Worm (Caenorhabditis elegans) whole organism, mixed stage, embryonic: ENCODE data around the gene F20D6.6.

Source experiments
- ceh-83 ChIP-seq: fragments of 200-800 bp; sonication (Bioruptor generic); optimal IDR thresholded peaks from 2 replicates; lab custom pipeline; 2018; ENCODE audit warnings: mild to moderate bottlenecking, missing genetic modification characterization, missing compliant biosample characterization
- ces-1 ChIP-seq: fragments of 150-350 bp; optimal IDR thresholded peaks from 2 replicates; lab custom pipeline; 2014; ENCODE audit warnings: missing biosample characterization, missing genetic modification reagents, missing genetic modification characterization
- elt-3 ChIP-seq: fragments of 150-350 bp; optimal IDR thresholded peaks from 2 replicates; lab custom pipeline; 2014; ENCODE audit warnings: missing biosample characterization, missing genetic modification characterization
- ham-2 ChIP-seq: fragments of 200-800 bp; sonication (Bioruptor generic); optimal IDR thresholded peaks from 2 replicates; lab custom pipeline; 2018; ENCODE audit warnings: mild to moderate bottlenecking, missing genetic modification characterization, missing compliant biosample characterization
- lsy-2 ChIP-seq: fragments of 150-350 bp; optimal IDR thresholded peaks from 2 replicates; lab custom pipeline; 2014; ENCODE audit warnings: missing biosample characterization, missing genetic modification characterization
- nhr-237 ChIP-seq: fragments of 150-350 bp; optimal IDR thresholded peaks from 2 replicates; lab custom pipeline; 2014; ENCODE audit warnings: missing biosample characterization, missing genetic modification characterization
- nhr-28 ChIP-seq: fragments of 150-350 bp; optimal IDR thresholded peaks from 2 replicates; lab custom pipeline; 2014; ENCODE audit warnings: missing biosample characterization, missing genetic modification characterization
- nhr-76 ChIP-seq: sonication (generic microtip); optimal IDR thresholded peaks from 2 replicates; lab custom pipeline; 2017; ENCODE audit warnings: missing biosample characterization, missing genetic modification characterization
- pha-4 ChIP-seq: fragments of 150-350 bp; optimal IDR thresholded peaks from 2 replicates; lab custom pipeline; 2018; ENCODE audit warnings: missing biosample characterization, missing genetic modification reagents, missing genetic modification characterization
- unc-39 ChIP-seq: fragments of 150-350 bp; optimal IDR thresholded peaks from 2 replicates; lab custom pipeline; 2014; ENCODE audit warnings: missing biosample characterization, missing genetic modification characterization
- unc-62 ChIP-seq: fragments of 150-350 bp; optimal IDR thresholded peaks from 2 replicates; lab custom pipeline; 2014; ENCODE audit warnings: missing biosample characterization, missing genetic modification reagents, missing genetic modification characterization
- zip-8 ChIP-seq: fragments of 150-350 bp; optimal IDR thresholded peaks from 2 replicates; lab custom pipeline; 2014; ENCODE audit warnings: missing biosample characterization, missing genetic modification characterization
- ztf-11 ChIP-seq: fragments of 150-350 bp; optimal IDR thresholded peaks from 2 replicates; lab custom pipeline; 2014; ENCODE audit warnings: missing biosample characterization, missing genetic modification characterization

DNA sequence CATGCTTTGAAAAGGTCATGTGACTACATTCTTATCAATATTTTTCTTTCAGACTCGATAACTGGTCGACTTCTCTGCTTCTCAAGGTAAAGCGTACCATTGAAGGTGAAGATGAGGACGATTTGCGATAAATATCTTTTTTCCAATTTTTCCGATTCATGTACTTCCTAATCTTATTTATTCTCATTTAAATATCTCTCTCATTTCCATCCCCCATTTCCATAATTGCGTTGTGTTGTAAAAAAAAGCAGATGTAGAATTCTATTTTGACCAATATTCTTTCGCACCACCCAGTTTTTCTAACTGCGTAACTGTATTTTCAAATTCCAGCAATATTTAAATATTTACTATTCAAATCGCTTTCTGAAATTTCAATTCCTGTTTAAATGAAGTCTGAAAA is 26.8 kb upstream of the F20D6.6 start, which contains the start of gene D1014.4:
- TF ChIP-seq pha-4, result no peak
- TF ChIP-seq unc-62 (GFP tag; lab: Kevin White, UChicago), result no peak
- TF ChIP-seq unc-39, result no peak
- no peak for TF ChIP-seq elt-3 (tag; lab: Kevin White, UChicago)
- no peak for TF ChIP-seq nhr-237 (tag; lab: Kevin White, UChicago)
- TF ChIP-seq nhr-28 (tag; lab: Kevin White, UChicago), result no peak
- no peak for TF ChIP-seq ztf-11 (tag; lab: Kevin White, UChicago)
- no peak for TF ChIP-seq nhr-76
- no peak for TF ChIP-seq lsy-2 (tag; lab: Kevin White, UChicago)
- no peak for TF ChIP-seq ham-2
- TF ChIP-seq ces-1 (GFP tag; lab: Kevin White, UChicago), result peak; percentile 6
- TF ChIP-seq zip-8 (tag; lab: Kevin White, UChicago), result no peak
- no peak for TF ChIP-seq ceh-83 (GFP tag; lab: Kevin White, UChicago)
